Worm (Caenorhabditis elegans): ENCODE measurements around the gene ubh-4.
A peak's percentile ranks its signal among the peaks of the same experiment; 100 is the strongest.

ubh-4 gene

ce11 chrII:8075324-8075810 is 36.0 kb upstream of the ubh-4 start, which contains the start of gene K02C4.2 (continued):
- TF ChIP-seq zfp-2 (tag; optimal IDR thresholded peaks at IDR 0.05) (peak; percentile 27), daf-16 (GFP tag; optimal IDR thresholded peaks at IDR 0.05) (peak; percentile 70 to 89), daf-16 (tag; optimal IDR thresholded peaks at IDR 0.05) (peak; percentile 86), rbr-2 (tag; optimal IDR thresholded peaks at IDR 0.05) (peak; percentile 62), nhr-77 (tag; optimal IDR thresholded peaks at IDR 0.05) (peak; percentile 35)

ce11 chrII:8074058-8074457 is 34.7 kb upstream of the ubh-4 start:
- no peak for TF ChIP-seq daf-16 (GFP tag; optimal IDR thresholded peaks at IDR 0.05)
- TF ChIP-seq daf-16 (tag; optimal IDR thresholded peaks at IDR 0.05): peak; percentile 91
- peak; percentile 36; the same call in 1 of the 2 replicates for TF ChIP-seq dmd-6 (GFP tag; IDR thresholded peaks at IDR 0.05)
- TF ChIP-seq php-3 (GFP tag; IDR thresholded peaks at IDR 0.05): 0 out of 2 replicates have a peak, but pooled peaks have one; percentile 31
- no peak for TF ChIP-seq R02D3.7 (tag; optimal IDR thresholded peaks at IDR 0.05)
- TF ChIP-seq nhr-41 (GFP tag; IDR thresholded peaks at IDR 0.05): no peak
- peak; percentile 38 for TF ChIP-seq hlh-11 (tag; optimal IDR thresholded peaks at IDR 0.05)
- TF ChIP-seq nhr-28 (tag; optimal IDR thresholded peaks at IDR 0.05): peak; percentile 7
- peak; percentile 2 for TF ChIP-seq hlh-30 (tag; optimal IDR thresholded peaks at IDR 0.05; ENCODE audit: insufficient read depth)
- TF ChIP-seq Y75B8A.6 (GFP tag; IDR thresholded peaks at IDR 0.05): no peak
- TF ChIP-seq dve-1 (tag; optimal IDR thresholded peaks at IDR 0.05; ENCODE audit: insufficient read depth): peak; percentile 77

- TF ChIP-seq dmd-6 (GFP tag; IDR thresholded peaks at IDR 0.05) (peak; percentile 45), lin-29 (GFP tag; IDR thresholded peaks at IDR 0.05) (no peak), pqm-1 (tag; optimal IDR thresholded peaks at IDR 0.05) (peak; percentile 66), dve-1 (tag; optimal IDR thresholded peaks at IDR 0.05; ENCODE audit: insufficient read depth) (peak; percentile 48), lin-13 (GFP tag; optimal IDR thresholded peaks at IDR 0.05) (no peak), hlh-11 (tag; optimal IDR thresholded peaks at IDR 0.05) (no peak), daf-16 (GFP tag; optimal IDR thresholded peaks at IDR 0.05) (no peak), daf-16 (tag; optimal IDR thresholded peaks at IDR 0.05) (peak; percentile 29), daf-19 (GFP tag; conservative IDR thresholded peaks at IDR 0.05) (no peak), dmd-9 (GFP tag; IDR thresholded peaks at IDR 0.05) (no peak), nhr-25 (tag; optimal IDR thresholded peaks at IDR 0.05; ENCODE audit: borderline replicate concordance, insufficient read depth) (no peak), lin-1 (GFP tag; IDR thresholded peaks at IDR 0.05) (no peak), php-3 (GFP tag; IDR thresholded peaks at IDR 0.05) (no peak)
Measured at ce11 chrII:8073222-8073621, 33.8 kb upstream of the ubh-4 start, which contains the start of gene gpcp-2. TSS of gene gpcp-2 (minus strand) at chrII:8073374.

ce11 chrII:8071801-8072544 is 32.6 kb upstream of the ubh-4 start:
- TF ChIP-seq spr-1 (tag; optimal IDR thresholded peaks at IDR 0.05) (no peak), lin-1 (GFP tag; IDR thresholded peaks at IDR 0.05) (no peak), nhr-111 (GFP tag; optimal IDR thresholded peaks at IDR 0.05) (no peak), daf-16 (GFP tag; optimal IDR thresholded peaks at IDR 0.05) (peak in 1 of 2 experiments; percentile 63), daf-16 (tag; optimal IDR thresholded peaks at IDR 0.05) (no peak), Y48G9A.11 (GFP tag; IDR thresholded peaks at IDR 0.05) (no peak), daf-19 (GFP tag; conservative IDR thresholded peaks at IDR 0.05) (no peak), F37D6.2 (tag; optimal IDR thresholded peaks at IDR 0.05) (no peak), ztf-11 (tag; optimal IDR thresholded peaks at IDR 0.05) (no peak), nhr-6 (tag; optimal IDR thresholded peaks at IDR 0.05) (no peak), gei-8 (GFP tag; optimal IDR thresholded peaks at IDR 0.05) (no peak), ZK337.2 (GFP tag; IDR thresholded peaks at IDR 0.05) (no peak), ceh-82 (tag; optimal IDR thresholded peaks at IDR 0.05) (no peak), fos-1 (tag; optimal IDR thresholded peaks at IDR 0.05) (no peak), mdl-1 (tag; optimal IDR thresholded peaks at IDR 0.05) (peak; percentile 24 to 67), ceh-62 (tag; optimal IDR thresholded peaks at IDR 0.05) (no peak), saeg-2 (GFP tag; IDR thresholded peaks at IDR 0.05) (no peak), hmg-1.1 (GFP tag; IDR thresholded peaks at IDR 0.05) (peak; percentile 58; the same call in 1 of the 2 replicates), dmd-9 (GFP tag; IDR thresholded peaks at IDR 0.05) (no peak), egl-27 (tag; optimal IDR thresholded peaks at IDR 0.05) (no peak), mxl-2 (GFP tag; conservative IDR thresholded peaks at IDR 0.05) (no peak), F26F4.8 (GFP tag; conservative IDR thresholded peaks at IDR 0.05) (no peak), vab-7 (GFP tag; IDR thresholded peaks at IDR 0.05) (no peak), nhr-42 (GFP tag; IDR thresholded peaks at IDR 0.05) (no peak), ceh-28 (tag; optimal IDR thresholded peaks at IDR 0.05) (no peak), unc-62 (GFP tag; optimal IDR thresholded peaks at IDR 0.05 in 1 of 2) (peak in 1 of 2 experiments; percentile 99), unc-62 (tag; optimal IDR thresholded peaks at IDR 0.05) (no peak)

All from whole organism, L4 larva.